Worm (Caenorhabditis elegans) whole organism, L3 larva: ENCODE data around the gene F26C11.4.

Experiments used
- R02D3.7 ChIP-seq: fragments of 150-350 bp; optimal IDR thresholded peaks from 2 replicates; lab custom pipeline; 2014; ENCODE audit warnings: missing biosample characterization, missing genetic modification characterization
- ama-1 ChIP-seq: fragments of 150-350 bp; optimal IDR thresholded peaks from 2 replicates; lab custom pipeline; 2018
- ceh-28 ChIP-seq: fragments of 150-350 bp; optimal IDR thresholded peaks from 2 replicates; lab custom pipeline; 2014; ENCODE audit warnings: missing biosample characterization, missing genetic modification reagents, missing genetic modification characterization
- ceh-82 ChIP-seq: fragments of 150-350 bp; optimal IDR thresholded peaks from 2 replicates; lab custom pipeline; 2014; ENCODE audit warnings: missing biosample characterization, missing genetic modification characterization
- egl-27 ChIP-seq: sonication (generic microtip); optimal IDR thresholded peaks from 4 replicates; lab custom pipeline; 2017; ENCODE audit warnings: missing biosample characterization, missing genetic modification reagents, missing genetic modification characterization
- egl-5 ChIP-seq: fragments of 150-350 bp; optimal IDR thresholded peaks from 2 replicates; lab custom pipeline; 2017; ENCODE audit warnings: missing biosample characterization, missing genetic modification reagents, missing genetic modification characterization, inconsistent platforms
- elt-1 ChIP-seq: fragments of 150-350 bp; optimal IDR thresholded peaks from 2 replicates; lab custom pipeline; 2014; ENCODE audit warnings: missing biosample characterization, missing genetic modification characterization
- elt-2 ChIP-seq: sonication (generic microtip); optimal IDR thresholded peaks from 2 replicates; lab custom pipeline; 2016; ENCODE audit warnings: missing genetic modification reagents, mild to moderate bottlenecking, missing genetic modification characterization, missing compliant biosample characterization
- eor-1 ChIP-seq, 2 experiments: fragments of 150-350 bp; optimal IDR thresholded peaks; 2 replicates each; lab custom pipeline; 2014 to 2018; ENCODE audit warnings: missing biosample characterization in 2 of 2, missing genetic modification characterization in 2 of 2
- fkh-10 ChIP-seq: sonication (generic microtip); optimal IDR thresholded peaks from 2 replicates; lab custom pipeline; 2017; ENCODE audit warnings: missing biosample characterization, missing genetic modification reagents, missing genetic modification characterization
- fkh-2 ChIP-seq: fragments of 150-350 bp; optimal IDR thresholded peaks from 2 replicates; lab custom pipeline; 2014; ENCODE audit warnings: missing biosample characterization, missing genetic modification reagents, missing genetic modification characterization
- fos-1 ChIP-seq: fragments of 150-350 bp; optimal IDR thresholded peaks from 2 replicates; lab custom pipeline; 2014; ENCODE audit warnings: missing biosample characterization, missing genetic modification characterization
- jun-1 ChIP-seq: fragments of 150-350 bp; optimal IDR thresholded peaks from 2 replicates; lab custom pipeline; 2014; ENCODE audit warnings: missing biosample characterization, missing genetic modification reagents, missing genetic modification characterization
- lin-39 ChIP-seq: fragments of 150-350 bp; optimal IDR thresholded peaks from 2 replicates; lab custom pipeline; 2018; ENCODE audit warnings: missing biosample characterization, missing genetic modification reagents, missing genetic modification characterization
- lsy-12 ChIP-seq: sonication (generic microtip); optimal IDR thresholded peaks from 2 replicates; lab custom pipeline; 2016; ENCODE audit warnings: mild to moderate bottlenecking, missing genetic modification characterization, missing compliant biosample characterization
- mdl-1 ChIP-seq: fragments of 150-350 bp; optimal IDR thresholded peaks from 2 replicates; lab custom pipeline; 2014; ENCODE audit warnings: missing biosample characterization, missing genetic modification characterization
- mml-1 ChIP-seq: fragments of 150-350 bp; sonication (generic microtip); optimal IDR thresholded peaks from 3 replicates; lab custom pipeline; 2014; ENCODE audit warnings: missing biosample characterization, missing genetic modification characterization
- nhr-12 ChIP-seq: fragments of 150-350 bp; optimal IDR thresholded peaks from 2 replicates; lab custom pipeline; 2014; ENCODE audit warnings: missing biosample characterization, missing genetic modification characterization
- nhr-237 ChIP-seq: fragments of 150-350 bp; optimal IDR thresholded peaks from 2 replicates; lab custom pipeline; 2014; ENCODE audit warnings: missing biosample characterization, missing genetic modification characterization
- nhr-25 ChIP-seq: sonication (generic microtip); optimal IDR thresholded peaks from 2 replicates; lab custom pipeline; 2017; ENCODE audit warnings: missing biosample characterization, missing genetic modification characterization
- nhr-28 ChIP-seq: fragments of 150-350 bp; optimal IDR thresholded peaks from 2 replicates; lab custom pipeline; 2014; ENCODE audit warnings: missing biosample characterization, missing genetic modification characterization
- nhr-43 ChIP-seq: sonication (generic microtip); optimal IDR thresholded peaks from 2 replicates; lab custom pipeline; 2016; ENCODE audit warnings: mild to moderate bottlenecking, missing genetic modification characterization, missing compliant biosample characterization; ENCODE audit not compliant: poor library complexity, severe bottlenecking
- nhr-76 ChIP-seq: fragments of 150-350 bp; sonication (generic microtip); optimal IDR thresholded peaks from 5 replicates; lab custom pipeline; 2014; ENCODE audit warnings: missing biosample characterization, missing genetic modification characterization
- nhr-77 ChIP-seq: fragments of 150-350 bp; optimal IDR thresholded peaks from 2 replicates; lab custom pipeline; 2014; ENCODE audit warnings: missing biosample characterization, missing genetic modification characterization
- pha-4 ChIP-seq: fragments of 150-350 bp; optimal IDR thresholded peaks from 2 replicates; lab custom pipeline; 2014; ENCODE audit warnings: missing biosample characterization, missing genetic modification reagents, missing genetic modification characterization
- pqm-1 ChIP-seq: fragments of 150-350 bp; optimal IDR thresholded peaks from 2 replicates; lab custom pipeline; 2017; ENCODE audit warnings: missing biosample characterization, missing genetic modification characterization, inconsistent platforms
- sea-2 ChIP-seq: fragments of 150-350 bp; sonication (generic microtip); optimal IDR thresholded peaks from 4 replicates; lab custom pipeline; 2014; ENCODE audit warnings: missing biosample characterization, missing genetic modification reagents, missing genetic modification characterization
- skn-1 ChIP-seq: fragments of 150-350 bp; optimal IDR thresholded peaks from 2 replicates; lab custom pipeline; 2014; ENCODE audit warnings: missing biosample characterization, missing genetic modification characterization
- tbx-2 ChIP-seq: sonication (generic microtip); optimal IDR thresholded peaks from 2 replicates; lab custom pipeline; 2016; ENCODE audit warnings: mild to moderate bottlenecking, missing genetic modification characterization, missing compliant biosample characterization
- unc-39 ChIP-seq: sonication (generic microtip); optimal IDR thresholded peaks from 4 replicates; lab custom pipeline; 2017; ENCODE audit warnings: missing biosample characterization, missing genetic modification characterization
- zag-1 ChIP-seq: fragments of 150-350 bp; optimal IDR thresholded peaks from 2 replicates; lab custom pipeline; 2014; ENCODE audit warnings: missing biosample characterization, missing genetic modification characterization
- ztf-11 ChIP-seq: fragments of 150-350 bp; optimal IDR thresholded peaks from 2 replicates; lab custom pipeline; 2014; ENCODE audit warnings: missing biosample characterization, missing genetic modification characterization
- ztf-4 ChIP-seq: fragments of 150-350 bp; optimal IDR thresholded peaks from 2 replicates; lab custom pipeline; 2014; ENCODE audit warnings: missing biosample characterization, missing genetic modification characterization

F26C11.4 gene

ce11 chrII:9914999-9915398, 1.1 kb downstream of the F26C11.4 start, which contains the start of gene F26C11.3:
Gene F26C11.3 (minus strand): TSS chrII:9915099.
- TF ChIP-seq egl-27 (tag; lab: Kevin White, UChicago) (no peak), jun-1 (tag; lab: Kevin White, UChicago) (no peak), eor-1 (tag; optimal IDR thresholded peaks at IDR 0.05; lab: Kevin White, UChicago) (no peak), zag-1 (tag; lab: Kevin White, UChicago) (no peak), nhr-43 (tag; lab: Kevin White, UChicago) (no peak), ceh-28 (no peak), ztf-4 (no peak), ama-1 (no peak), sea-2 (GFP tag; lab: Kevin White, UChicago) (no peak)

- TF ChIP-seq nhr-12 (tag; lab: Kevin White, UChicago) (no peak), skn-1 (tag; lab: Kevin White, UChicago) (no peak), fkh-2 (no peak), unc-39 (tag; lab: Kevin White, UChicago) (no peak), fkh-10 (GFP tag; lab: Kevin White, UChicago) (no peak), R02D3.7 (tag; lab: Kevin White, UChicago) (no peak), tbx-2 (tag; lab: Kevin White, UChicago) (no peak), lin-39 (no peak), sea-2 (GFP tag; lab: Kevin White, UChicago) (no peak), pha-4 (tag; lab: Kevin White, UChicago) (no peak), ceh-28 (no peak), nhr-28 (tag; lab: Kevin White, UChicago) (no peak), ztf-11 (tag; lab: Kevin White, UChicago) (no peak), ceh-82 (tag; lab: Kevin White, UChicago) (no peak), lsy-12 (tag; lab: Kevin White, UChicago) (no peak), jun-1 (tag; lab: Kevin White, UChicago) (no peak), ztf-4 (no peak), zag-1 (tag; lab: Kevin White, UChicago) (no peak)
Observed at ce11 chrII:9904459-9904858, 11.6 kb downstream of the F26C11.4 start.

- TF ChIP-seq jun-1 (tag; lab: Kevin White, UChicago): no peak
- peak; percentile 4 for TF ChIP-seq elt-1 (tag; lab: Kevin White, UChicago)
Observed at ce11 chrII:9900276-9900675, 15.8 kb downstream of the F26C11.4 start, which contains the start of gene unc-4. Gene unc-4 (minus strand): TSS chrII:9900376.

- no peak for TF ChIP-seq nhr-43 (tag; lab: Kevin White, UChicago)
- TF ChIP-seq ztf-4: no peak
- no peak for TF ChIP-seq zag-1 (tag; lab: Kevin White, UChicago)
- no peak for TF ChIP-seq nhr-77 (tag; lab: Kevin White, UChicago)
- no peak for TF ChIP-seq ama-1
- TF ChIP-seq nhr-237: no peak
- no peak for TF ChIP-seq mdl-1 (tag; lab: Kevin White, UChicago)
- TF ChIP-seq fos-1 (tag; lab: Kevin White, UChicago): no peak
- TF ChIP-seq ceh-82 (tag; lab: Kevin White, UChicago): no peak
- no peak for TF ChIP-seq skn-1 (tag; lab: Kevin White, UChicago)
- TF ChIP-seq nhr-28 (tag; lab: Kevin White, UChicago): no peak
- TF ChIP-seq nhr-25 (tag; lab: Kevin White, UChicago): no peak
- no peak for TF ChIP-seq lin-39
- no peak for TF ChIP-seq fkh-2
Observed at ce11 chrII:9898744-9899143, 17.3 kb downstream of the F26C11.4 start.

ce11 chrII:9895173-9895572, 20.9 kb downstream of the F26C11.4 start:
- TF ChIP-seq ama-1: no peak
- TF ChIP-seq nhr-76 (tag; lab: Kevin White, UChicago): no peak
- TF ChIP-seq egl-5 (tag; lab: Kevin White, UChicago): no peak
- TF ChIP-seq mml-1 (tag; lab: Kevin White, UChicago): no peak
- no peak for TF ChIP-seq nhr-12 (tag; lab: Kevin White, UChicago)
- no peak for TF ChIP-seq pha-4 (tag; lab: Kevin White, UChicago)
- TF ChIP-seq mdl-1 (tag; lab: Kevin White, UChicago): no peak
- TF ChIP-seq nhr-25 (tag; lab: Kevin White, UChicago): no peak
- no peak for TF ChIP-seq lsy-12 (tag; lab: Kevin White, UChicago)
- TF ChIP-seq nhr-43 (tag; lab: Kevin White, UChicago): no peak
- TF ChIP-seq pqm-1 (tag; lab: Kevin White, UChicago): peak; percentile 58
- TF ChIP-seq ceh-28: no peak
- no peak for TF ChIP-seq eor-1 (tag; optimal IDR thresholded peaks at IDR 0.05; lab: Kevin White, UChicago)
- TF ChIP-seq elt-2 (tag; lab: Kevin White, UChicago): peak; percentile 72
- no peak for TF ChIP-seq fkh-10 (GFP tag; lab: Kevin White, UChicago)
- no peak for TF ChIP-seq tbx-2 (tag; lab: Kevin White, UChicago)
